Fruit fly (Drosophila melanogaster): ENCODE data around the gene CG2182.

CG2182 gene

DNA sequence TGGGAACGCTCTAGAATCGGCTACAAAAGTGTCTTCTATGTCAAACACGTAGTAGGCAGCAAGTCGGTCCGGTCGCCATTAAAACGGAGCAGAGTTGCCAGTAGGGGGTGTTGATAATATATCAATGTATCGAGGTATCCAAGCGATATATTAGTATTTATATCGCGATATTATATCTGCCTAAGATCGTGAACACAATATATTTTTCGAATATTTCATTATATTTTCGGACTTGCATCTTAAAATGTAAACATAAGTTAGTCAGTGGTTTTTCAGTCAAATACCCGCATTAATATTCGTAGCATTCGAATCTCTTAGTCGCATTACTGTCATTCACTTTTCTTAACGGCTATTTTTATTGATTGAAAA lies at the start of gene CG2182:
CG2182 (minus strand) TSS at position 84 of the 369 bp plus-strand sequence.
- TF ChIP-seq Eip75B (GFP tag; optimal IDR thresholded peaks at IDR 0.05) (no peak), CG31627 (GFP tag; optimal IDR thresholded peaks at IDR 0.05) (peak; percentile 22), lz (GFP tag; optimal IDR thresholded peaks at IDR 0.05) (peak; percentile 36), Blimp-1 (GFP tag; optimal IDR thresholded peaks at IDR 0.05) (no peak), dsx (GFP tag; optimal IDR thresholded peaks at IDR 0.05; ENCODE audit: poor library complexity, severe bottlenecking) (peak; percentile 18), vri (GFP tag; optimal IDR thresholded peaks at IDR 0.05) (no peak)

DNA sequence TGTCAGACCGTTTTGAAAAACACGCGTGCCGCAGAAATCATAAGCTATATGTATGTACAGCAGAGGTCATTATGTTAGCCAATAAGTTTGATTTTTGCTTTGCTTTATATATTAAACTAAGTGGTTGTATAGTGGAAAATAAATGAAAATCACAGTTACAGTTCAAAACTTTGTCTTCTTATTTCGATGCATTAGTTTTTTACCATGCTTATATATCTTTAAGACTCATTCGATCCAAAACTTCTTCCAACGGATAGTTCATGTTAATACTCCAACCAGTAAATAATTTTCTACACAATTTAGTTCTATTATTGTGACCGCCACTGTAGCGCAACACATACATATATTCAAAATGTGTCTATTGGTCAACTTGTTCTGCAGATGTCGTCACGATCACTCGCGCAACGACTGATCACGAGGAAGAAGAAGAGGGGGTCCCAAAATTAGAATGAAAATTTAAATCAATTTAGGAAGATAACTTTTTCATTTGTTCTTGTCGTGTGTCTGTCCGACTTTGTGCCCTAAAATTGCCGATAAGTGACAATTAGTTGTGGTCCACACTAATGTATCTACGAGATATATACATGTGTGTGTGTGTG lies 45.9 kb upstream of the CG2182 start:
- no peak for TF ChIP-seq CG6854 (GFP tag; optimal IDR thresholded peaks at IDR 0.05)
- no peak for TF ChIP-seq topi (GFP tag; optimal IDR thresholded peaks at IDR 0.05)
- no peak for TF ChIP-seq Eip93F (GFP tag; optimal IDR thresholded peaks at IDR 0.05)
- TF ChIP-seq Lpt (GFP tag; optimal IDR thresholded peaks at IDR 0.05) = peak; percentile 6
- peak; percentile 49 for TF ChIP-seq acj6 (GFP tag; optimal IDR thresholded peaks at IDR 0.05)
- peak; percentile 11 for TF ChIP-seq net (GFP tag; optimal IDR thresholded peaks at IDR 0.05)
- TF ChIP-seq CG3032 (tag; optimal IDR thresholded peaks at IDR 0.05) = no peak
- no peak for TF ChIP-seq CG11762 (GFP tag; optimal IDR thresholded peaks at IDR 0.05; ENCODE audit: insufficient read depth)
- peak; percentile 44 for TF ChIP-seq CG3919 (GFP tag; optimal IDR thresholded peaks at IDR 0.05)
- TF ChIP-seq Sox14 (GFP tag; optimal IDR thresholded peaks at IDR 0.05) = peak; percentile 37
- peak; percentile 60 for TF ChIP-seq svp (GFP tag)
- TF ChIP-seq ss (GFP tag; optimal IDR thresholded peaks at IDR 0.05) = no peak
- TF ChIP-seq CG11294 (GFP tag; IDR thresholded peaks at IDR 0.05) = peak; percentile 60; the same call in 1 of the 2 replicates
- TF ChIP-seq lz (GFP tag; optimal IDR thresholded peaks at IDR 0.05) = peak; percentile 11
- TF ChIP-seq CG4318 (GFP tag; optimal IDR thresholded peaks at IDR 0.05) = peak; percentile 32
- TF ChIP-seq CG10669 (GFP tag; optimal IDR thresholded peaks at IDR 0.05) = no peak
- no peak for TF ChIP-seq Hr38 (GFP tag; optimal IDR thresholded peaks at IDR 0.05)
- TF ChIP-seq CG6276 (GFP tag; optimal IDR thresholded peaks at IDR 0.05) = peak; percentile 71
- no peak for TF ChIP-seq cyc (GFP tag; optimal IDR thresholded peaks at IDR 0.05)
- no peak for TF ChIP-seq vri (GFP tag; optimal IDR thresholded peaks at IDR 0.05)
- TF ChIP-seq CG16779 (tag; optimal IDR thresholded peaks at IDR 0.05) = peak; percentile 25
- TF ChIP-seq Eip78C (GFP tag) = peak; percentile 88
- TF ChIP-seq Ets21C (GFP tag; optimal IDR thresholded peaks at IDR 0.05) = no peak
- TF ChIP-seq CG8119 (GFP tag; IDR thresholded peaks at IDR 0.05) = peak; percentile 74
- no peak for TF ChIP-seq CG6792 (GFP tag; optimal IDR thresholded peaks at IDR 0.05)
- TF ChIP-seq Sox15 (GFP tag; optimal IDR thresholded peaks at IDR 0.05) = no peak
- TF ChIP-seq Ets96B (tag; optimal IDR thresholded peaks at IDR 0.05) = no peak
- TF ChIP-seq CG11902 (GFP tag; optimal IDR thresholded peaks at IDR 0.05) = no peak
- no peak for TF ChIP-seq Sox102F (GFP tag; optimal IDR thresholded peaks at IDR 0.05)
- TF ChIP-seq CG31627 (GFP tag; optimal IDR thresholded peaks at IDR 0.05) = peak; percentile 16
- peak; percentile 72 for TF ChIP-seq Hr4 (GFP tag; optimal IDR thresholded peaks at IDR 0.05)
- TF ChIP-seq CG32006 (GFP tag; optimal IDR thresholded peaks at IDR 0.05) = peak; percentile 80
- TF ChIP-seq fd59A (GFP tag; optimal IDR thresholded peaks at IDR 0.05) = no peak
- TF ChIP-seq Blimp-1 (GFP tag; optimal IDR thresholded peaks at IDR 0.05) = no peak
- no peak for TF ChIP-seq CG34406 (GFP tag; optimal IDR thresholded peaks at IDR 0.05)
- peak; percentile 10 for TF ChIP-seq Hr39 (GFP tag; optimal IDR thresholded peaks at IDR 0.05)
- TF ChIP-seq fkh (GFP tag; optimal IDR thresholded peaks at IDR 0.05) = no peak
- TF ChIP-seq dac (GFP tag; optimal IDR thresholded peaks at IDR 0.05) = no peak
- TF ChIP-seq CG6808 (GFP tag; optimal IDR thresholded peaks at IDR 0.05) = peak; percentile 41
- peak; percentile 65 for TF ChIP-seq OdsH (GFP tag; optimal IDR thresholded peaks at IDR 0.05)
- no peak for TF ChIP-seq CG8319 (GFP tag; optimal IDR thresholded peaks at IDR 0.05)
- peak; percentile 1 for TF ChIP-seq Smox (GFP tag; optimal IDR thresholded peaks at IDR 0.05)
- TF ChIP-seq CG7368 (GFP tag; optimal IDR thresholded peaks at IDR 0.05) = no peak
- peak in 1 of 2 experiments; percentile 53 for TF ChIP-seq salr (GFP tag; optimal IDR thresholded peaks at IDR 0.05)
- TF ChIP-seq eg (GFP tag; IDR thresholded peaks at IDR 0.05) = peak; percentile 72; the same call in 2 of the 3 replicates
- TF ChIP-seq Eip75B (GFP tag; optimal IDR thresholded peaks at IDR 0.05) = no peak
- peak; percentile 28 for TF ChIP-seq achi (GFP tag; optimal IDR thresholded peaks at IDR 0.05)
- peak; percentile 60 for TF ChIP-seq pdm3 (GFP tag; optimal IDR thresholded peaks at IDR 0.05)

Measured in whole organism, prepupa.